Worm (Caenorhabditis elegans): ENCODE measurements around the gene madf-11.

- TF ChIP-seq ama-1 (optimal IDR thresholded peaks at IDR 0.05) (no peak), tbx-37 (GFP tag; conservative IDR thresholded peaks at IDR 0.05) (no peak), ets-7 (tag; optimal IDR thresholded peaks at IDR 0.05) (no peak), hnd-1 (tag; optimal IDR thresholded peaks at IDR 0.05) (no peak), F13C5.2 (tag; optimal IDR thresholded peaks at IDR 0.05) (no peak), hmg-4 (GFP tag; optimal IDR thresholded peaks at IDR 0.05) (no peak), flt-1 (GFP tag; IDR thresholded peaks at IDR 0.05) (no peak), pes-1 (GFP tag; IDR thresholded peaks at IDR 0.05) (no peak)
These were observed 17.6 kb downstream of the madf-11 start for ce11 chrIII:5585711-5586110.

All from whole organism, early embryonic.